Worm (Caenorhabditis elegans) whole organism, late embryonic: Measurements from ENCODE around the gene wht-4.

Source experiments
- F13H6.1 ChIP-seq: sonication (generic microtip); optimal IDR thresholded peaks from 2 replicates; lab custom pipeline; 2016; ENCODE audit warnings: missing genetic modification characterization, missing compliant biosample characterization
- fkh-10 ChIP-seq: fragments of 150-350 bp; optimal IDR thresholded peaks from 2 replicates; lab custom pipeline; 2014; ENCODE audit warnings: missing biosample characterization, missing genetic modification reagents, missing genetic modification characterization

ce11 chrII:3262504-3262903 lies 16.2 kb upstream of the wht-4 start, which contains the start of gene F02E11.2:
- TF ChIP-seq fkh-10 (no peak), F13H6.1 (tag; lab: Kevin White, UChicago) (no peak)
